Worm (Caenorhabditis elegans): ENCODE measurements around the gene cld-1.

Gene cld-1

DNA sequence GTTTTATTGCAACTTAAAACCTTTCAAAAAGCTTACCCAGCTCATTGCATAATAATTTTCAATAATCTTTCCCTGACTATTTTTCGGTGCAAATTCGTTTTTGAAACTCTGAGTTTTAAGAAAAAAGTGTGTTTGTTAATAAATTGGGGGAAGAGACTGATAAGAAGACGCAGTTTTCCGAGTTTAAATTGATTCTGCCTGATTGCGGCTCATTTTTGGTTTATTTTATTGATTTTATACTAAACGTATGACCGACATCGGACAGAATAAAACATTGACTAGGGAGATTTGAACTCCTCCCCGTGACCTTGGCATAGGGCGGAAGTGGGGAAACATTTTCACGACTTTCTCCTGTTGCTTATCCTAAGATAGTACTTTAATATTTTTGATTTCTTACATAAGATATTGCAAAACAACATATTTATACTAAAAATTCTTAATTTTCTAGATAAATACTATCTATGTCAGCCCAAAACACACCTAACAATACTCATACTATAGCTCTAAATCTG lies 39.6 kb downstream of the cld-1 start, which contains the start of gene K08D8.7:
Gene K08D8.7, plus strand, starts transcription at position 462 of the 512 bp plus-strand sequence.
- TF ChIP-seq ttx-3 (tag; optimal IDR thresholded peaks at IDR 0.05) = no peak
- no peak for TF ChIP-seq pros-1 (tag; optimal IDR thresholded peaks at IDR 0.05)

ce11 chrIV:12894996-12895395 lies 41.1 kb downstream of the cld-1 start, which contains the start of gene K08D8.11:
Gene K08D8.11 (plus strand): TSS chrIV:12895296.
- TF ChIP-seq madf-2 (tag; optimal IDR thresholded peaks at IDR 0.05) = no peak
- no peak for TF ChIP-seq T23F11.4 (GFP tag; optimal IDR thresholded peaks at IDR 0.05)
- no peak for TF ChIP-seq F13H6.1 (tag; optimal IDR thresholded peaks at IDR 0.05)
- TF ChIP-seq gmeb-2 (tag; optimal IDR thresholded peaks at IDR 0.05) = no peak
- TF ChIP-seq eyg-1 (tag; optimal IDR thresholded peaks at IDR 0.05) = no peak
- no peak for TF ChIP-seq pha-4 (tag; optimal IDR thresholded peaks at IDR 0.05)
- TF ChIP-seq tbx-2 (tag; optimal IDR thresholded peaks at IDR 0.05) = no peak
- TF ChIP-seq unc-3 (GFP tag; conservative IDR thresholded peaks at IDR 0.05) = no peak
- TF ChIP-seq unc-3 (tag; optimal IDR thresholded peaks at IDR 0.05) = no peak
- TF ChIP-seq pha-2 (tag; optimal IDR thresholded peaks at IDR 0.05) = no peak
- no peak for TF ChIP-seq hlh-6 (tag; optimal IDR thresholded peaks at IDR 0.05)
- no peak for TF ChIP-seq ref-2 (tag; optimal IDR thresholded peaks at IDR 0.05)
- TF ChIP-seq rnt-1 (tag; optimal IDR thresholded peaks at IDR 0.05) = no peak
- no peak for TF ChIP-seq sox-4 (tag; optimal IDR thresholded peaks at IDR 0.05)
- TF ChIP-seq ceh-2 (tag; optimal IDR thresholded peaks at IDR 0.05) = no peak
- no peak for TF ChIP-seq unc-86 (tag; optimal IDR thresholded peaks at IDR 0.05)
- TF ChIP-seq elt-4 (tag; optimal IDR thresholded peaks at IDR 0.05) = no peak

- no peak for TF ChIP-seq dmd-4 (tag; optimal IDR thresholded peaks at IDR 0.05; ENCODE audit: borderline replicate concordance)
- TF ChIP-seq C08G9.2 (tag; optimal IDR thresholded peaks at IDR 0.05) = no peak
- TF ChIP-seq F13H6.1 (tag; optimal IDR thresholded peaks at IDR 0.05) = no peak
- TF ChIP-seq sox-2 (GFP tag; IDR thresholded peaks at IDR 0.05) = no peak
- no peak for TF ChIP-seq elt-2 (tag; optimal IDR thresholded peaks at IDR 0.05)
- no peak for TF ChIP-seq ztf-16 (tag; optimal IDR thresholded peaks at IDR 0.05)
- TF ChIP-seq ref-2 (tag; optimal IDR thresholded peaks at IDR 0.05) = no peak
- TF ChIP-seq ama-1 (optimal IDR thresholded peaks at IDR 0.05) = no peak
- TF ChIP-seq ceh-30 (tag; optimal IDR thresholded peaks at IDR 0.05) = no peak
- TF ChIP-seq nfya-1 (tag; optimal IDR thresholded peaks at IDR 0.05) = no peak
- TF ChIP-seq hlh-13 (GFP tag; optimal IDR thresholded peaks at IDR 0.05) = no peak
- TF ChIP-seq sox-4 (tag; optimal IDR thresholded peaks at IDR 0.05) = no peak
- TF ChIP-seq hlh-30 (tag; optimal IDR thresholded peaks at IDR 0.05; ENCODE audit: insufficient read depth) = no peak
These were observed 42.9 kb downstream of the cld-1 start, which contains the start of gene K08D8.12 for ce11 chrIV:12893166-12893565. Gene K08D8.12 (plus strand): TSS chrIV:12893466.

ce11 chrIV:12892194-12892593 lies 43.9 kb downstream of the cld-1 start, which contains the start of gene K08D8.1:
Gene K08D8.1 (plus strand): TSS chrIV:12892494.
- TF ChIP-seq ceh-48 (tag; optimal IDR thresholded peaks at IDR 0.05) (no peak), pha-2 (tag; optimal IDR thresholded peaks at IDR 0.05) (no peak), dve-1 (tag; optimal IDR thresholded peaks at IDR 0.05) (no peak), madf-2 (tag; optimal IDR thresholded peaks at IDR 0.05) (no peak), odd-2 (tag; optimal IDR thresholded peaks at IDR 0.05) (no peak), zip-5 (tag; optimal IDR thresholded peaks at IDR 0.05) (no peak), rnt-1 (tag; optimal IDR thresholded peaks at IDR 0.05) (no peak), pax-1 (tag; optimal IDR thresholded peaks at IDR 0.05) (no peak), nhr-11 (tag; optimal IDR thresholded peaks at IDR 0.05) (no peak), ceh-14 (tag; optimal IDR thresholded peaks at IDR 0.05) (no peak)

DNA sequence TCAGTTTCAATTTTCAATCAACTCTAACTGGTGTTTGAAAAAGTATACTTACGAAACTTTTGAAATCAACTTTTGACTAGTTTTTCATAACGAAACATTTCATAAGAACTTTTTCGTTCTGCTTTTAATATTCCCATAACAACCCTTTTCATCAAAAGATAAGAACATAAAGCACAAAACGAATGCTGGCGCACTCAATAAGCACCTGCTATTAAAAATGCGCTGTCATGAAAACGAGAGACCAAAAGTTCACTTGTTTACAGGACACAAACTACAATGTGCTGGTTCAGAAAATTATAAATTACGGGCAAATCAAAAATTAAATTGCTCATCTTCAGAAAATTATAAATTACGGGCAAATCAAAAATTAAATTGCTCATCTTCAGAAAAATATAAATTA lies 45.0 kb downstream of the cld-1 start:
- TF ChIP-seq fkh-6 (tag; optimal IDR thresholded peaks at IDR 0.05) = no peak
- TF ChIP-seq syd-9 (tag; optimal IDR thresholded peaks at IDR 0.05) = no peak
- TF ChIP-seq ceh-6 (GFP tag; optimal IDR thresholded peaks at IDR 0.05) = no peak
- TF ChIP-seq che-1 (tag; optimal IDR thresholded peaks at IDR 0.05) = no peak
- no peak for TF ChIP-seq ceh-31 (tag; optimal IDR thresholded peaks at IDR 0.05)
- no peak for TF ChIP-seq eyg-1 (tag; optimal IDR thresholded peaks at IDR 0.05)

Measured in whole organism, late embryonic.